Fruit fly (Drosophila melanogaster) whole organism, embryonic: ENCODE measurements around the gene CG15330.

Source experiments
- ATbp ChIP-seq: fragments of 200-800 bp; sonication (Bioruptor generic); optimal IDR thresholded peaks from 2 replicates; lab custom pipeline; 2017; ENCODE audit warnings: missing biosample characterization, mild to moderate bottlenecking, missing genetic modification characterization, missing genetic modification reagents
- CG10147 ChIP-seq: fragments of 200-800 bp; sonication (Bioruptor generic); optimal IDR thresholded peaks from 2 replicates; lab custom pipeline; 2019; ENCODE audit warnings: missing biosample characterization, mild to moderate bottlenecking, missing genetic modification characterization, moderate library complexity
- CG11695 ChIP-seq: fragments of 200-800 bp; sonication (Bioruptor generic); IDR thresholded peaks from 3 replicates; pipeline ENCODE4 v1.3.6; 2022; ENCODE audit warnings: missing biosample characterization, missing genetic modification characterization
- CG1233 ChIP-seq: fragments of 200-800 bp; sonication (Bioruptor generic); optimal IDR thresholded peaks from 4 replicates; lab custom pipeline; 2018; ENCODE audit warnings: missing biosample characterization, mild to moderate bottlenecking, missing genetic modification characterization
- CG1602 ChIP-seq: fragments of 200-800 bp; sonication (Bioruptor generic); optimal IDR thresholded peaks from 3 replicates; lab custom pipeline; 2016; ENCODE audit warnings: missing biosample characterization, missing genetic modification characterization
- CG1603 ChIP-seq: fragments of 200-800 bp; sonication (Bioruptor generic); optimal IDR thresholded peaks from 2 replicates; lab custom pipeline; 2019; ENCODE audit warnings: missing biosample characterization, mild to moderate bottlenecking, missing genetic modification characterization, moderate library complexity
- CG18764 ChIP-seq: fragments of 200-800 bp; sonication (Bioruptor generic); optimal IDR thresholded peaks from 3 replicates; lab custom pipeline; 2016; ENCODE audit warnings: missing biosample characterization, missing genetic modification characterization
- CG32767 ChIP-seq: fragments of 200-800 bp; sonication (Bioruptor generic); IDR thresholded peaks from 2 replicates; pipeline ENCODE4 v1.3.6; 2022; ENCODE audit warnings: missing biosample characterization, missing genetic modification characterization
- CG3407 ChIP-seq: fragments of 200-800 bp; sonication (Bioruptor generic); optimal IDR thresholded peaks from 2 replicates; lab custom pipeline; 2018; ENCODE audit warnings: missing biosample characterization, mild to moderate bottlenecking, missing genetic modification characterization
- CG4328 ChIP-seq: fragments of 200-800 bp; sonication (Bioruptor generic); optimal IDR thresholded peaks from 3 replicates; lab custom pipeline; 2017; ENCODE audit warnings: missing biosample characterization, missing genetic modification reagents, missing genetic modification characterization
- CG4404 ChIP-seq: fragments of 200-800 bp; sonication (Bioruptor generic); IDR thresholded peaks from 2 replicates; pipeline ENCODE4 v1.3.6; 2022; ENCODE audit warnings: missing biosample characterization, missing genetic modification characterization
- CG4617 ChIP-seq: fragments of 200-800 bp; sonication (Bioruptor generic); optimal IDR thresholded peaks from 3 replicates; lab custom pipeline; 2016; ENCODE audit warnings: missing biosample characterization, missing genetic modification characterization, borderline replicate concordance
- CG7556 ChIP-seq: fragments of 200-800 bp; sonication (Bioruptor generic); optimal IDR thresholded peaks from 2 replicates; lab custom pipeline; 2017; ENCODE audit warnings: missing biosample characterization, mild to moderate bottlenecking, missing genetic modification characterization
- CG8478 ChIP-seq: fragments of >200 bp; optimal IDR thresholded peaks from 2 replicates; lab custom pipeline; 2018
- CG8944 ChIP-seq: fragments of 200-800 bp; sonication (Bioruptor generic); optimal IDR thresholded peaks from 3 replicates; lab custom pipeline; 2016; ENCODE audit warnings: missing biosample characterization, missing genetic modification characterization
- CoRest ChIP-seq: fragments of 200-800 bp; sonication (Bioruptor generic); optimal IDR thresholded peaks from 3 replicates; lab custom pipeline; 2018; ENCODE audit warnings: missing biosample characterization, mild to moderate bottlenecking, missing genetic modification characterization, moderate library complexity
- D19A ChIP-seq: fragments of 200-800 bp; optimal IDR thresholded peaks from 3 replicates; lab custom pipeline; 2019; ENCODE audit warnings: missing biosample characterization, mild to moderate bottlenecking, missing genetic modification characterization, moderate library complexity
- Dp ChIP-seq: fragments of 200-800 bp; sonication (Bioruptor generic); optimal IDR thresholded peaks from 2 replicates; lab custom pipeline; 2018; ENCODE audit warnings: missing biosample characterization, mild to moderate bottlenecking, missing genetic modification characterization, moderate library complexity
- Dref ChIP-seq: fragments of 200-800 bp; sonication (Bioruptor generic); IDR thresholded peaks from 2 replicates; pipeline ENCODE4 v1.3.6; 2022; ENCODE audit warnings: missing biosample characterization, missing genetic modification characterization
- Drgx ChIP-seq: fragments of 200-800 bp; sonication (Bioruptor generic); IDR thresholded peaks from 2 replicates; pipeline ENCODE4 v1.3.6; 2022; ENCODE audit warnings: missing biosample characterization, missing genetic modification characterization
- ERR ChIP-seq: fragments of 200-800 bp; sonication (Bioruptor generic); optimal IDR thresholded peaks from 2 replicates; lab custom pipeline; 2016; ENCODE audit warnings: missing biosample characterization, missing genetic modification characterization
- Elba2 ChIP-seq: fragments of 200-800 bp; sonication (Bioruptor generic); optimal IDR thresholded peaks from 3 replicates; lab custom pipeline; 2016; ENCODE audit warnings: missing biosample characterization, missing genetic modification characterization
- Ets97D ChIP-seq: fragments of 200-800 bp; sonication (Bioruptor generic); optimal IDR thresholded peaks from 3 replicates; lab custom pipeline; 2016; ENCODE audit warnings: missing biosample characterization, missing genetic modification characterization
- Fer2 ChIP-seq: fragments of 200-800 bp; sonication (Bioruptor generic); optimal IDR thresholded peaks from 2 replicates; lab custom pipeline; 2018; ENCODE audit warnings: missing biosample characterization, mild to moderate bottlenecking, missing genetic modification characterization, moderate library complexity
- Hand ChIP-seq: fragments of 200-800 bp; sonication (Bioruptor generic); optimal IDR thresholded peaks from 2 replicates; lab custom pipeline; 2017; ENCODE audit warnings: mild to moderate bottlenecking, missing biosample characterization, missing genetic modification reagents, missing genetic modification characterization
- Hr39 ChIP-seq: fragments of >200 bp; optimal IDR thresholded peaks from 2 replicates; lab custom pipeline; 2017
- Myb ChIP-seq: fragments of 200-800 bp; sonication (Bioruptor generic); optimal IDR thresholded peaks from 2 replicates; lab custom pipeline; 2016; ENCODE audit warnings: missing biosample characterization, missing genetic modification characterization
- Spps ChIP-seq: fragments of 200-800 bp; sonication (Bioruptor generic); optimal IDR thresholded peaks from 2 replicates; lab custom pipeline; 2018; ENCODE audit warnings: missing biosample characterization, mild to moderate bottlenecking, missing genetic modification characterization
- amos ChIP-seq: fragments of 200-800 bp; sonication (Bioruptor generic); IDR thresholded peaks from 2 replicates; pipeline ENCODE4 v1.3.6; 2022; ENCODE audit warnings: missing biosample characterization, missing genetic modification characterization; ENCODE audit not compliant: partially characterized antibody
- ato ChIP-seq: fragments of 200-800 bp; sonication (Bioruptor generic); IDR thresholded peaks from 2 replicates; pipeline ENCODE4 v1.3.6; 2022; ENCODE audit warnings: missing biosample characterization, missing genetic modification characterization; ENCODE audit not compliant: partially characterized antibody
- az2 ChIP-seq: fragments of 200-800 bp; sonication (Bioruptor generic); optimal IDR thresholded peaks from 3 replicates; lab custom pipeline; 2016; ENCODE audit warnings: missing biosample characterization, missing genetic modification characterization
- caup ChIP-seq: fragments of 200-800 bp; sonication (Bioruptor generic); optimal IDR thresholded peaks from 3 replicates; lab custom pipeline; 2017; ENCODE audit warnings: missing biosample characterization, mild to moderate bottlenecking, missing genetic modification characterization, moderate library complexity; ENCODE audit not compliant: severe bottlenecking
- chif ChIP-seq, 2 experiments: fragments of 200-800 bp; sonication (Bioruptor generic); optimal IDR thresholded peaks; 3 replicates each; lab custom pipeline; 2016; ENCODE audit warnings: missing biosample characterization in 2 of 2, missing genetic modification characterization in 2 of 2
- ci ChIP-seq: fragments of 200-800 bp; sonication (Bioruptor generic); IDR thresholded peaks from 3 replicates; pipeline ENCODE4 v1.3.6; 2022; ENCODE audit warnings: missing biosample characterization, missing genetic modification characterization
- dan ChIP-seq: fragments of 200-800 bp; sonication (Bioruptor generic); IDR thresholded peaks from 2 replicates; pipeline ENCODE4 v1.3.6; 2022; ENCODE audit warnings: missing biosample characterization, missing genetic modification characterization
- dmrt99B ChIP-seq: fragments of 200-800 bp; sonication (Bioruptor generic); optimal IDR thresholded peaks from 2 replicates; lab custom pipeline; 2018; ENCODE audit warnings: missing biosample characterization, mild to moderate bottlenecking, missing genetic modification characterization, moderate library complexity
- dysf ChIP-seq: fragments of 200-800 bp; sonication (Bioruptor generic); IDR thresholded peaks from 3 replicates; pipeline ENCODE4 v1.3.6; 2022; ENCODE audit warnings: missing biosample characterization, missing genetic modification characterization
- gro ChIP-seq: fragments of 200-800 bp; sonication (Bioruptor generic); optimal IDR thresholded peaks from 2 replicates; lab custom pipeline; 2016; ENCODE audit warnings: missing biosample characterization, missing genetic modification characterization
- gt ChIP-seq: fragments of 200-800 bp; sonication (Bioruptor generic); IDR thresholded peaks from 2 replicates; pipeline ENCODE4 v1.3.6; 2022; ENCODE audit warnings: missing biosample characterization, missing genetic modification characterization
- kah ChIP-seq: fragments of 200-800 bp; sonication (Bioruptor generic); optimal IDR thresholded peaks from 2 replicates; lab custom pipeline; 2018; ENCODE audit warnings: missing biosample characterization, mild to moderate bottlenecking, missing genetic modification characterization
- knrl ChIP-seq: fragments of 200-800 bp; sonication (Bioruptor generic); IDR thresholded peaks from 3 replicates; pipeline ENCODE4 v1.3.6; 2022; ENCODE audit warnings: missing biosample characterization, missing genetic modification characterization; ENCODE audit not compliant: partially characterized antibody
- pan ChIP-seq, 4 experiments: fragments of >200 bp in 3 of 4; fragments of 200-800 bp in 1 of 4; sonication (Bioruptor generic) in 1 of 4; optimal IDR thresholded peaks in 3 of 4; IDR thresholded peaks in 1 of 4; 2 replicates each; pipeline versions ENCODE4 v1.3.6 to Lab custom; 2017 to 2022; ENCODE audit warnings: missing biosample characterization in 2 of 4, missing genetic modification characterization in 2 of 4, mixed read lengths in 1 of 4
- phol ChIP-seq: fragments of 200-800 bp; sonication (Bioruptor generic); optimal IDR thresholded peaks from 3 replicates; lab custom pipeline; 2018; ENCODE audit warnings: missing biosample characterization, mild to moderate bottlenecking, missing genetic modification characterization, moderate library complexity
- sens ChIP-seq: fragments of 200-800 bp; sonication (Bioruptor generic); peaks from one replicate; lab custom pipeline; 2016; ENCODE audit warnings: missing biosample characterization, missing genetic modification characterization
- ttk ChIP-seq: fragments of 200-800 bp; sonication (Bioruptor generic); IDR thresholded peaks from 2 replicates; pipeline ENCODE4 v2.1.2; 2022; ENCODE audit warnings: missing biosample characterization, missing genetic modification characterization
- twi ChIP-seq: fragments of 200-800 bp; optimal IDR thresholded peaks from 2 replicates; lab custom pipeline; 2019; ENCODE audit warnings: missing biosample characterization, mild to moderate bottlenecking, missing genetic modification characterization, moderate library complexity
- unc-4 ChIP-seq: fragments of 200-800 bp; sonication (Bioruptor generic); IDR thresholded peaks from 2 replicates; pipeline ENCODE4 v1.3.6; 2022; ENCODE audit warnings: missing biosample characterization, missing genetic modification characterization; ENCODE audit not compliant: partially characterized antibody
- vfl ChIP-seq: fragments of 200-800 bp; sonication (Bioruptor generic); optimal IDR thresholded peaks from 2 replicates; lab custom pipeline; 2016; ENCODE audit warnings: missing biosample characterization, missing genetic modification characterization
- wdn ChIP-seq: fragments of 200-800 bp; sonication (Bioruptor generic); IDR thresholded peaks from 2 replicates; pipeline ENCODE4 v1.3.6; 2022; ENCODE audit warnings: missing biosample characterization, missing genetic modification characterization
- wek ChIP-seq: fragments of 200-800 bp; sonication (Bioruptor generic); optimal IDR thresholded peaks from 3 replicates; lab custom pipeline; 2018; ENCODE audit warnings: missing biosample characterization, mild to moderate bottlenecking, missing genetic modification characterization, moderate library complexity

The CG15330 gene

DNA sequence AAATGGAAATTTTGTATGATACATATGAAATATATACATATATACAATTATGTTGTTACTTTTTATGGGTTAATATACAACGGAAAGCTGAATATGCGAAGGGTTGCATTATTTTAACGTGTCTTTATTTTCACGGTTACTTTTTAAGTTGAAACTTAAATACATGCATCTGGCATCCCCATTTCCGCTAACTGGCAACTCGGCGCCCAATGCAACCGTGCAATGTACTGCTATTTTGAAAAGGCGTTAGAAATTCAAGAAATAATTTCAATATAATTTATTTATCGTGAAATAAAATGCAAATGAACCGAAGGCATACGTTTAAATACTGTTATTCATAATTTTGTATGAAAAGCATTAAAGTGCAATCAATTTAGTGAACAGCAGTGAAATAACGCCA lies 30.7 kb downstream of the CG15330 start (continued):
- TF ChIP-seq Myb (peak; percentile 81), dysf (GFP tag; lab: Robert Waterston, UW) (no peak), amos (no peak), unc-4 (no peak), CG11695 (GFP tag; lab: Robert Waterston, UW) (no peak), Dp (GFP tag; lab: Kevin White, UChicago) (peak; percentile 43), kah (no peak), wdn (GFP tag; lab: Robert Waterston, UW) (no peak), CG8478 (lab: Kevin White, UChicago) (no peak), CoRest (tag; lab: Kevin White, UChicago) (peak; percentile 16), pan (optimal IDR thresholded peaks at IDR 0.05; lab: Kevin White, UChicago) (no peak), pan (GFP tag; optimal IDR thresholded peaks at IDR 0.05 in 1 of 2, IDR thresholded peaks at IDR 0.05 in 1 of 2) (no peak), CG4328 (no peak), CG1602 (GFP tag; lab: Kevin White, UChicago) (no peak), ci (GFP tag; lab: Robert Waterston, UW) (peak; percentile 52; the same call in 2 of the 3 replicates), CG18764 (no peak), phol (tag; lab: Kevin White, UChicago) (peak; percentile 61)

DNA sequence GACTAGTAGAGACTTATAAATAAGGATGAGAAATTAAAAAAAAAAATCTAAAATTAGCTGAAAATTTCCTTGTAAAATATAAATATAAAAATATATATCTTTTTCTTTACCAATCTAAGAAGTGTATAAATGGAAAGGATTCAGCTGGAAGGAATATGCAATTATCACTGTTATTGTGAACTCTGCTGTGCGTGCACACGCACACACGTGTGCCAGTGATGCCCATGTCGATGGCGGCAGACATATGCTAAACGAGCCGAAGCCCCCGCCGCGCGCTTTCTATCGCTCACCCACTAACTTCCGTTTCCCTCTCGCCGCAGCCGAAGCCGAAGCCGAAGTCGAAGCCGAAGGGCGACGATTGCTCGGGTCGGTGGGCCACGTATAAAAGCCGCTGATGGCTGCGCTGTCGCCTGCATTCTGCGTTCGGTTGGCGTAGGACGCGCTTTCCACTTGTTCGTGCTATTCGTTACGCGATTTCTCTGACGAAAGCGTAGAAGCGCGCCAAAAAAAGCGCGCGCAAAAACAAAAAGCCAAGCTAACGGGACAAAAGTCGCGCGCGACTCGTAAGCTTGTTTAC lies 39.4 kb downstream of the CG15330 start, which contains the start of gene Tbh:
Tbh (plus strand) TSS at position 527 of the 577 bp plus-strand sequence.
- TF ChIP-seq D19A (tag; lab: Kevin White, UChicago) (no peak), CG4617 (no peak), Ets97D (GFP tag; lab: Kevin White, UChicago) (peak; percentile 52), Dref (no peak), CG1603 (tag; lab: Kevin White, UChicago) (peak; percentile 4), CG1233 (GFP tag; lab: Kevin White, UChicago) (peak; percentile 23), dan (no peak), az2 (GFP tag; lab: Kevin White, UChicago) (peak; percentile 20), twi (no peak), Elba2 (GFP tag; lab: Kevin White, UChicago) (no peak), ERR (no peak), Hand (GFP tag; lab: Kevin White, UChicago) (peak; percentile 16), CG32767 (no peak), ato (no peak), chif (GFP tag; optimal IDR thresholded peaks at IDR 0.05; lab: Kevin White, UChicago) (no peak), CG4328 (no peak), Drgx (GFP tag; lab: Robert Waterston, UW) (peak; percentile 30; the same call in 1 of the 2 replicates), CG10147 (GFP tag; lab: Kevin White, UChicago) (no peak), dmrt99B (tag; lab: Kevin White, UChicago) (peak; percentile 52), CG8944 (GFP tag; lab: Kevin White, UChicago) (no peak), ATbp (GFP tag; lab: Kevin White, UChicago) (peak; percentile 38), knrl (GFP tag; lab: Robert Waterston, UW) (no peak), wek (GFP tag; lab: Kevin White, UChicago) (no peak), CG11695 (GFP tag; lab: Robert Waterston, UW) (no peak), ttk (GFP tag; lab: Robert Waterston, UW) (no peak), CG3407 (peak; percentile 14), Hr39 (lab: Kevin White, UChicago) (no peak), CoRest (tag; lab: Kevin White, UChicago) (peak; percentile 6), CG4404 (GFP tag; lab: Robert Waterston, UW) (no peak), Spps (no peak), CG7556 (GFP tag; lab: Kevin White, UChicago) (peak; percentile 69), gro (no peak), vfl (GFP tag; lab: Kevin White, UChicago) (no peak), Fer2 (tag; lab: Kevin White, UChicago) (no peak), gt (GFP tag; lab: Robert Waterston, UW) (no peak), sens (peak; percentile 15), Myb (no peak), caup (GFP tag; lab: Kevin White, UChicago) (peak; percentile 29)
